Fruit fly (Drosophila melanogaster) whole organism, prepupa: ENCODE results near the gene CG4586.
A peak's percentile ranks its signal among the peaks of the same experiment; 100 is the strongest.

Experiments
- Blimp-1 ChIP-seq: fragments of 200-800 bp; sonication (Bioruptor generic); optimal IDR thresholded peaks from 3 replicates; lab custom pipeline; 2017; ENCODE audit warnings: missing biosample characterization, missing genetic modification characterization, mild to moderate bottlenecking, moderate library complexity, missing genetic modification reagents
- CG10631 ChIP-seq: fragments of 200-800 bp; sonication (Bioruptor generic); optimal IDR thresholded peaks from 2 replicates; lab custom pipeline; 2016; ENCODE audit warnings: missing biosample characterization, missing genetic modification characterization
- CG11294 ChIP-seq: fragments of 200-800 bp; sonication (Bioruptor generic); IDR thresholded peaks from 2 replicates; pipeline ENCODE4 v1.3.6; 2022; ENCODE audit warnings: missing biosample characterization, missing genetic modification characterization
- CG11902 ChIP-seq: fragments of 200-800 bp; sonication (Bioruptor generic); optimal IDR thresholded peaks from 3 replicates; lab custom pipeline; 2016; ENCODE audit warnings: missing biosample characterization, missing genetic modification characterization
- CG15336 ChIP-seq: fragments of 200-800 bp; sonication (Bioruptor generic); IDR thresholded peaks from 2 replicates; pipeline ENCODE4 v1.3.6; 2022; ENCODE audit warnings: missing biosample characterization, missing genetic modification characterization
- CG16779 ChIP-seq: fragments of 200-800 bp; sonication (Bioruptor generic); optimal IDR thresholded peaks from 3 replicates; lab custom pipeline; 2017; ENCODE audit warnings: missing biosample characterization, mild to moderate bottlenecking, missing genetic modification characterization
- CG3032 ChIP-seq: fragments of 200-800 bp; optimal IDR thresholded peaks from 2 replicates; lab custom pipeline; 2019; ENCODE audit warnings: missing biosample characterization, mild to moderate bottlenecking, missing genetic modification characterization, moderate library complexity
- CG31627 ChIP-seq: fragments of 200-800 bp; sonication (Bioruptor generic); optimal IDR thresholded peaks from 3 replicates; lab custom pipeline; 2016; ENCODE audit warnings: missing biosample characterization, missing genetic modification characterization
- CG34406 ChIP-seq: fragments of 200-800 bp; sonication (Bioruptor generic); optimal IDR thresholded peaks from 3 replicates; lab custom pipeline; 2016; ENCODE audit warnings: missing biosample characterization, missing genetic modification characterization
- CG3919 ChIP-seq: fragments of 200-800 bp; sonication (Bioruptor generic); optimal IDR thresholded peaks from 3 replicates; lab custom pipeline; 2016; ENCODE audit warnings: missing biosample characterization, missing genetic modification characterization
- CG4318 ChIP-seq: fragments of 200-800 bp; sonication (Bioruptor generic); optimal IDR thresholded peaks from 3 replicates; lab custom pipeline; 2017; ENCODE audit warnings: missing biosample characterization, mild to moderate bottlenecking, missing genetic modification characterization
- CG6163 ChIP-seq: fragments of 200-800 bp; sonication (Bioruptor generic); IDR thresholded peaks from 3 replicates; pipeline ENCODE4 v1.3.6; 2022; ENCODE audit warnings: missing biosample characterization, missing genetic modification characterization
- CG6276 ChIP-seq: fragments of 200-800 bp; sonication (Bioruptor generic); optimal IDR thresholded peaks from 2 replicates; lab custom pipeline; 2017; ENCODE audit warnings: missing biosample characterization, mild to moderate bottlenecking, missing genetic modification characterization
- CG6808 ChIP-seq: fragments of 200-800 bp; sonication (Bioruptor generic); optimal IDR thresholded peaks from 3 replicates; lab custom pipeline; 2017; ENCODE audit warnings: missing biosample characterization, missing genetic modification characterization, mild to moderate bottlenecking, moderate library complexity, missing genetic modification reagents
- CG6854 ChIP-seq: fragments of 200-800 bp; sonication (Bioruptor generic); optimal IDR thresholded peaks from 2 replicates; lab custom pipeline; 2017; ENCODE audit warnings: missing biosample characterization, mild to moderate bottlenecking, missing genetic modification characterization
- CG7368 ChIP-seq: fragments of 200-800 bp; sonication (Bioruptor generic); optimal IDR thresholded peaks from 3 replicates; lab custom pipeline; 2016; ENCODE audit warnings: missing biosample characterization, missing genetic modification characterization
- CG8119 ChIP-seq: fragments of 200-800 bp; sonication (Bioruptor generic); IDR thresholded peaks from 3 replicates; pipeline ENCODE4 v1.3.6; 2022; ENCODE audit warnings: missing biosample characterization, missing genetic modification characterization
- CG8632 ChIP-seq: fragments of 200-800 bp; sonication (Bioruptor generic); optimal IDR thresholded peaks from 3 replicates; lab custom pipeline; 2016; ENCODE audit warnings: missing biosample characterization, missing genetic modification characterization
- CG9139 ChIP-seq: fragments of 200-800 bp; sonication (Bioruptor generic); optimal IDR thresholded peaks from 3 replicates; lab custom pipeline; 2017; ENCODE audit warnings: missing biosample characterization, mild to moderate bottlenecking, missing genetic modification characterization
- Eip75B ChIP-seq: fragments of 200-800 bp; sonication (Bioruptor generic); optimal IDR thresholded peaks from 3 replicates; lab custom pipeline; 2016; ENCODE audit warnings: missing biosample characterization, missing genetic modification characterization
- Eip78C ChIP-seq: fragments of 200-800 bp; sonication (Bioruptor generic); peaks from one replicate; lab custom pipeline; 2016; ENCODE audit warnings: missing biosample characterization, missing genetic modification characterization
- Eip93F ChIP-seq: fragments of 200-800 bp; sonication (Bioruptor generic); optimal IDR thresholded peaks from 2 replicates; lab custom pipeline; 2016; ENCODE audit warnings: missing biosample characterization, mild to moderate bottlenecking, missing genetic modification characterization
- Ets21C ChIP-seq: fragments of 200-800 bp; sonication (Bioruptor generic); optimal IDR thresholded peaks from 3 replicates; lab custom pipeline; 2016; ENCODE audit warnings: missing biosample characterization, missing genetic modification characterization
- Ets96B ChIP-seq: fragments of 200-800 bp; optimal IDR thresholded peaks from 2 replicates; lab custom pipeline; 2019; ENCODE audit warnings: missing biosample characterization, mild to moderate bottlenecking, missing genetic modification characterization, moderate library complexity
- Gug ChIP-seq: fragments of 200-800 bp; sonication (Bioruptor generic); IDR thresholded peaks from 2 replicates; pipeline ENCODE4 v1.3.6; 2022; ENCODE audit warnings: missing biosample characterization, missing genetic modification characterization
- Hr39 ChIP-seq: fragments of 200-800 bp; sonication (Bioruptor generic); optimal IDR thresholded peaks from 2 replicates; lab custom pipeline; 2016; ENCODE audit warnings: missing biosample characterization, missing genetic modification characterization
- Hr4 ChIP-seq: fragments of 200-800 bp; sonication (Bioruptor generic); optimal IDR thresholded peaks from 3 replicates; lab custom pipeline; 2016; ENCODE audit warnings: missing biosample characterization, missing genetic modification characterization
- Lpt ChIP-seq: fragments of 200-800 bp; sonication (Bioruptor generic); optimal IDR thresholded peaks from 3 replicates; lab custom pipeline; 2016; ENCODE audit warnings: missing biosample characterization, missing genetic modification characterization
- Met ChIP-seq: fragments of 200-800 bp; sonication (Bioruptor generic); optimal IDR thresholded peaks from 3 replicates; lab custom pipeline; 2016; ENCODE audit warnings: missing biosample characterization, missing genetic modification characterization
- Smox ChIP-seq: fragments of 200-800 bp; sonication (Bioruptor generic); optimal IDR thresholded peaks from 3 replicates; lab custom pipeline; 2016; ENCODE audit warnings: missing biosample characterization, missing genetic modification characterization
- Sox14 ChIP-seq: fragments of 200-800 bp; sonication (Bioruptor generic); optimal IDR thresholded peaks from 3 replicates; lab custom pipeline; 2016; ENCODE audit warnings: missing biosample characterization, missing genetic modification characterization
- Sox15 ChIP-seq: fragments of 200-800 bp; sonication (Bioruptor generic); optimal IDR thresholded peaks from 3 replicates; lab custom pipeline; 2016; ENCODE audit warnings: missing biosample characterization, missing genetic modification characterization
- cyc ChIP-seq: fragments of 200-800 bp; sonication (Bioruptor generic); optimal IDR thresholded peaks from 3 replicates; lab custom pipeline; 2016; ENCODE audit warnings: missing biosample characterization, missing genetic modification characterization
- dac ChIP-seq: fragments of 200-800 bp; sonication (Bioruptor generic); optimal IDR thresholded peaks from 2 replicates; lab custom pipeline; 2017; ENCODE audit warnings: missing biosample characterization, mild to moderate bottlenecking, missing genetic modification characterization
- dsx ChIP-seq: fragments of 200-800 bp; optimal IDR thresholded peaks from 3 replicates; lab custom pipeline; 2019; ENCODE audit warnings: missing biosample characterization, mild to moderate bottlenecking, missing genetic modification characterization, moderate library complexity; ENCODE audit not compliant: poor library complexity, severe bottlenecking
- eg ChIP-seq: fragments of 200-800 bp; sonication (Bioruptor generic); IDR thresholded peaks from 3 replicates; pipeline ENCODE4 v1.3.6; 2022; ENCODE audit warnings: missing biosample characterization, missing genetic modification characterization
- fd59A ChIP-seq: fragments of 200-800 bp; sonication (Bioruptor generic); optimal IDR thresholded peaks from 2 replicates; lab custom pipeline; 2017; ENCODE audit warnings: missing biosample characterization, mild to moderate bottlenecking, missing genetic modification characterization, missing genetic modification reagents
- fd85E ChIP-seq: fragments of 200-800 bp; sonication (Bioruptor generic); optimal IDR thresholded peaks from 3 replicates; lab custom pipeline; 2016; ENCODE audit warnings: missing biosample characterization, missing genetic modification characterization
- fkh ChIP-seq: fragments of 200-800 bp; sonication (Bioruptor generic); optimal IDR thresholded peaks from 3 replicates; lab custom pipeline; 2017; ENCODE audit warnings: missing biosample characterization, mild to moderate bottlenecking, missing genetic modification characterization, moderate library complexity
- lz ChIP-seq: fragments of 200-800 bp; sonication (Bioruptor generic); optimal IDR thresholded peaks from 3 replicates; lab custom pipeline; 2016; ENCODE audit warnings: missing biosample characterization, missing genetic modification characterization
- salr ChIP-seq, 2 experiments: fragments of 200-800 bp; sonication (Bioruptor generic); optimal IDR thresholded peaks; 3 replicates each; lab custom pipeline; 2016 to 2018; ENCODE audit warnings: missing biosample characterization in 2 of 2, missing genetic modification characterization in 2 of 2, mild to moderate bottlenecking in 1 of 2
- spab ChIP-seq: fragments of 200-800 bp; sonication (Bioruptor generic); optimal IDR thresholded peaks from 2 replicates; lab custom pipeline; 2017; ENCODE audit warnings: missing biosample characterization, mild to moderate bottlenecking, missing genetic modification characterization, missing genetic modification reagents
- ss ChIP-seq, 2 experiments: fragments of 200-800 bp; sonication (Bioruptor generic); optimal IDR thresholded peaks; 2 replicates in 1 of 2; 3 replicates in 1 of 2; lab custom pipeline; 2017 to 2018; ENCODE audit warnings: mild to moderate bottlenecking in 2 of 2, missing biosample characterization in 2 of 2, missing genetic modification characterization in 2 of 2, moderate library complexity in 1 of 2
- svp ChIP-seq: fragments of 200-800 bp; sonication (Bioruptor generic); peaks from one replicate; lab custom pipeline; 2016; ENCODE audit warnings: missing biosample characterization, missing genetic modification characterization
- topi ChIP-seq: fragments of 200-800 bp; sonication (Bioruptor generic); optimal IDR thresholded peaks from 3 replicates; lab custom pipeline; 2016; ENCODE audit warnings: missing biosample characterization, missing genetic modification characterization
- vri ChIP-seq: fragments of 200-800 bp; sonication (Bioruptor generic); optimal IDR thresholded peaks from 3 replicates; lab custom pipeline; 2016; ENCODE audit warnings: missing biosample characterization, mild to moderate bottlenecking, missing genetic modification characterization

CG4586 gene

DNA sequence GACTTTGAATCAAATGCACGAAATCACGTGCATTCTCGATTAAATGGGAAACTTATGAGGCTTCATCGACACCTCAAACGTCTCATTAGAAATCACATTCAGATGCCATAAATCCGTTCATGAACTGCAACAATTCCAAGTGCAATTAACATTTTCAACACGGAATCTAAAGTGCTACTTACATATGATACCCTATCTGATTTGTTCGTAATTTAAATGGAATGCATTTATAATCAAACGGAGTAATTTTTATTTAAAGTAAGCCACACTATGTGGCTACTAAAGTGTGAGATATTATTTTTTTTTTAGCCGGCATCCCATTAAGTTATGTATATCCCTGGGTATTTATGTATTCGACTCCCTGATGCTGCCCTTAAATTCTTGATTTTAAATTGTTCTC is 38.0 kb downstream of the CG4586 start (continued):
- peak; percentile 19; the same call in 1 of the 3 replicates for TF ChIP-seq CG6163
- TF ChIP-seq vri (GFP tag; lab: Kevin White, UChicago) = peak; percentile 12
- TF ChIP-seq Hr4 (GFP tag; lab: Kevin White, UChicago) = no peak

DNA sequence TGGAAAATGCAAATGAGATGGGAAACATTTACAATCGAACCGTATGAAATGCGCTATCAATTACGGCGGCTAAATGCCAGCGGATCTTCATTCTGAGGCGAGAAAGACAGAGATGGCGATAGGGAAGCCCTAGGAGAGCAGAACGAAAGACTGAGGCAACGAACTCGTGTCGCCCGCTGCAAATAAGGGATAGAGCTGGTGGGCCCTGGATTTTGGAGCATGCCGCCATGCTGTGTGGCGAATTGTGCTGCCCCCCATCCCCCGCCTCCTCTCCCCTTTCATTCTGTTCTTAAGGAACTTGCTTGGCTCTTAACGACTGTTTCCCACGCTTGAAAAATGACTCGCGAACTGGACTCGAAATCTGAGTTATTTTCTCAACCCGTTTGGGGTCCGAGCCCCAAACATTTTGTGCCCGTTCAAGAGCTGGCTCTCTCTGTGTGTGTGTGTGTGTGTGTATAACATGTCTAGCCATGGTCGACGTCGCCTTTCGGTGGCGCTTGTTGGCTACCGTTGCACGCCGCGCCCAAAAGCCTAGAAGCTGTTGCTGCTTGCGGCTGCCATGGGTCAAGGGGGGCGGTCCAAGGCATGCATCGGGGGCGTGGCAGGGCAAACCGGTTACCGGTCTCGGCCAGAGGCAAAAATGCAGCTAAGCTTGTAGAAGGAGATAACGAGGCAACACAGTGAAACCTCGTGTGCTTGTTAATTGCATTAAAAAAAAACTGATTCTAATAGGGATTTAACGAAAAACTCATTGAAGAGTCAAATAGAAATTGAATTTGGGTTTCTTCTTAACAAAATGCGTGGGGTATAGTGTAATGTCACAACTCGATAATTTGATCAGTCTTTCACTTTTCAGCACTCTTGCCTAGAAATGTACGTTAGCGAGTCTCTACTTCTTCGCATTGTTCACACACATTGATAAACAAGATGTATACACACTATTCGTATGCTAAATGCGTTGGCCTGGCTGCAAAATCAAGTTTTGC is 38.7 kb downstream of the CG4586 start:
- TF ChIP-seq Hr39 (GFP tag; lab: Kevin White, UChicago) (peak; percentile 56), Eip78C (GFP tag; lab: Kevin White, UChicago) (peak; percentile 89), Eip75B (GFP tag; lab: Kevin White, UChicago) (peak; percentile 72), Smox (peak; percentile 51), CG34406 (GFP tag; lab: Kevin White, UChicago) (peak; percentile 62), CG10631 (GFP tag; lab: Kevin White, UChicago) (peak; percentile 67), cyc (GFP tag; lab: Kevin White, UChicago) (peak; percentile 61), topi (GFP tag; lab: Kevin White, UChicago) (peak; percentile 68), CG9139 (GFP tag; lab: Kevin White, UChicago) (peak; percentile 25), dsx (peak; percentile 49), Lpt (GFP tag; lab: Kevin White, UChicago) (peak; percentile 61), CG8632 (GFP tag; lab: Kevin White, UChicago) (peak; percentile 60), Eip93F (GFP tag; lab: Kevin White, UChicago) (no peak), CG6808 (GFP tag; lab: Kevin White, UChicago) (peak; percentile 77), Met (GFP tag; lab: Kevin White, UChicago) (peak; percentile 78), CG11902 (GFP tag; lab: Kevin White, UChicago) (peak; percentile 40), CG6276 (GFP tag; lab: Kevin White, UChicago) (peak; percentile 68), Sox15 (GFP tag; lab: Kevin White, UChicago) (peak; percentile 16), vri (GFP tag; lab: Kevin White, UChicago) (peak; percentile 45), lz (GFP tag; lab: Kevin White, UChicago) (peak; percentile 73), CG7368 (GFP tag; lab: Kevin White, UChicago) (peak; percentile 45), fd85E (GFP tag; lab: Kevin White, UChicago) (no peak), dac (GFP tag; lab: Kevin White, UChicago) (no peak), CG15336 (GFP tag; lab: Robert Waterston, UW) (peak; percentile 81), fkh (no peak), CG6163 (peak; percentile 65; the same call in 2 of the 3 replicates), spab (GFP tag; lab: Kevin White, UChicago) (peak; percentile 65), CG11294 (peak; percentile 28; the same call in 1 of the 2 replicates), fd59A (GFP tag; lab: Kevin White, UChicago) (peak; percentile 70), Ets21C (GFP tag; lab: Kevin White, UChicago) (peak; percentile 21), CG6854 (GFP tag; lab: Kevin White, UChicago) (peak; percentile 48), svp (GFP tag; lab: Kevin White, UChicago) (peak; percentile 74), CG16779 (tag; lab: Kevin White, UChicago) (peak; percentile 26), Hr4 (GFP tag; lab: Kevin White, UChicago) (peak; percentile 76), Ets96B (tag; lab: Kevin White, UChicago) (peak; percentile 82), CG4318 (peak; percentile 18), Gug (peak; percentile 61), CG3032 (tag; lab: Kevin White, UChicago) (peak; percentile 93), eg (peak; percentile 78), CG8119 (peak; percentile 79), CG31627 (peak; percentile 37), CG3919 (GFP tag; lab: Kevin White, UChicago) (peak; percentile 64), Sox14 (GFP tag; lab: Kevin White, UChicago) (peak; percentile 64), ss (GFP tag; optimal IDR thresholded peaks at IDR 0.05; lab: Kevin White, UChicago) (peak; percentile 63 to 71), salr (GFP tag; optimal IDR thresholded peaks at IDR 0.05; lab: Kevin White, UChicago) (peak in 1 of 2 experiments; percentile 47), Blimp-1 (GFP tag; lab: Kevin White, UChicago) (no peak)
